Worm (Caenorhabditis elegans) whole organism, mixed stage, embryonic: ENCODE data around the gene set-19.

Experiments
- M03D4.4 ChIP-seq: sonication (generic microtip); optimal IDR thresholded peaks from 2 replicates; lab custom pipeline; 2017; ENCODE audit warnings: mild to moderate bottlenecking, missing genetic modification characterization, missing compliant biosample characterization
- bed-3 ChIP-seq: fragments of 200-800 bp; sonication (Bioruptor generic); optimal IDR thresholded peaks from 3 replicates; lab custom pipeline; 2018; ENCODE audit warnings: mild to moderate bottlenecking, missing genetic modification characterization, moderate library complexity, missing compliant biosample characterization
- blmp-1 ChIP-seq: fragments of 150-350 bp; optimal IDR thresholded peaks from 2 replicates; lab custom pipeline; 2014; ENCODE audit warnings: missing biosample characterization, missing genetic modification characterization
- ceh-39 ChIP-seq: fragments of 150-350 bp; optimal IDR thresholded peaks from 2 replicates; lab custom pipeline; 2014; ENCODE audit warnings: missing biosample characterization, missing genetic modification characterization
- ceh-83 ChIP-seq: fragments of 200-800 bp; sonication (Bioruptor generic); optimal IDR thresholded peaks from 2 replicates; lab custom pipeline; 2018; ENCODE audit warnings: mild to moderate bottlenecking, missing genetic modification characterization, missing compliant biosample characterization
- ces-1 ChIP-seq: fragments of 150-350 bp; optimal IDR thresholded peaks from 2 replicates; lab custom pipeline; 2014; ENCODE audit warnings: missing biosample characterization, missing genetic modification reagents, missing genetic modification characterization
- cnd-1 ChIP-seq: fragments of 200-800 bp; sonication (Bioruptor generic); optimal IDR thresholded peaks from 2 replicates; lab custom pipeline; 2018; ENCODE audit warnings: mild to moderate bottlenecking, missing genetic modification characterization, missing compliant biosample characterization
- drap-1 ChIP-seq: fragments of 200-800 bp; sonication (Bioruptor generic); optimal IDR thresholded peaks from 3 replicates; lab custom pipeline; 2018; ENCODE audit warnings: mild to moderate bottlenecking, missing genetic modification characterization, missing compliant biosample characterization
- elt-1 ChIP-seq: sonication (generic microtip); optimal IDR thresholded peaks from 2 replicates; lab custom pipeline; 2017; ENCODE audit warnings: missing genetic modification characterization, mild to moderate bottlenecking, missing compliant biosample characterization, antibody characterized with exemption, moderate library complexity, borderline replicate concordance; ENCODE audit not compliant: insufficient read depth
- elt-3 ChIP-seq: fragments of 150-350 bp; optimal IDR thresholded peaks from 2 replicates; lab custom pipeline; 2014; ENCODE audit warnings: missing biosample characterization, missing genetic modification characterization
- ham-2 ChIP-seq: fragments of 200-800 bp; sonication (Bioruptor generic); optimal IDR thresholded peaks from 2 replicates; lab custom pipeline; 2018; ENCODE audit warnings: mild to moderate bottlenecking, missing genetic modification characterization, missing compliant biosample characterization
- lin-13 ChIP-seq: fragments of 150-350 bp; optimal IDR thresholded peaks from 2 replicates; lab custom pipeline; 2014; ENCODE audit warnings: missing biosample characterization, missing genetic modification characterization
- lin-32 ChIP-seq: fragments of 200-800 bp; sonication (Bioruptor generic); optimal IDR thresholded peaks from 2 replicates; lab custom pipeline; 2018; ENCODE audit warnings: mild to moderate bottlenecking, missing genetic modification characterization, missing compliant biosample characterization
- lsy-2 ChIP-seq: fragments of 150-350 bp; optimal IDR thresholded peaks from 2 replicates; lab custom pipeline; 2014; ENCODE audit warnings: missing biosample characterization, missing genetic modification characterization
- mab-5 ChIP-seq: fragments of 150-350 bp; optimal IDR thresholded peaks from 2 replicates; lab custom pipeline; 2014; ENCODE audit warnings: missing biosample characterization, missing genetic modification characterization
- mep-1 ChIP-seq: fragments of 150-350 bp; optimal IDR thresholded peaks from 2 replicates; lab custom pipeline; 2017; ENCODE audit warnings: missing biosample characterization, missing genetic modification reagents, missing genetic modification characterization, inconsistent platforms
- mls-2 ChIP-seq: sonication (generic microtip); optimal IDR thresholded peaks from 2 replicates; lab custom pipeline; 2016; ENCODE audit warnings: mild to moderate bottlenecking, missing genetic modification characterization, moderate library complexity, missing compliant biosample characterization
- nhr-12 ChIP-seq: fragments of 150-350 bp; optimal IDR thresholded peaks from 2 replicates; lab custom pipeline; 2014; ENCODE audit warnings: missing biosample characterization, missing genetic modification characterization
- nhr-2 ChIP-seq: fragments of 150-350 bp; optimal IDR thresholded peaks from 2 replicates; lab custom pipeline; 2014; ENCODE audit warnings: missing biosample characterization, missing genetic modification characterization
- nhr-237 ChIP-seq: fragments of 150-350 bp; optimal IDR thresholded peaks from 2 replicates; lab custom pipeline; 2014; ENCODE audit warnings: missing biosample characterization, missing genetic modification characterization
- nhr-76 ChIP-seq: sonication (generic microtip); optimal IDR thresholded peaks from 2 replicates; lab custom pipeline; 2017; ENCODE audit warnings: missing biosample characterization, missing genetic modification characterization
- pha-4 ChIP-seq: fragments of 150-350 bp; optimal IDR thresholded peaks from 2 replicates; lab custom pipeline; 2018; ENCODE audit warnings: missing biosample characterization, missing genetic modification reagents, missing genetic modification characterization
- sem-2 ChIP-seq: fragments of 200-800 bp; sonication (Bioruptor generic); optimal IDR thresholded peaks from 2 replicates; lab custom pipeline; 2018; ENCODE audit warnings: mild to moderate bottlenecking, missing genetic modification characterization, missing compliant biosample characterization
- snpc-4 ChIP-seq: fragments of 150-350 bp; optimal IDR thresholded peaks from 2 replicates; lab custom pipeline; 2014; ENCODE audit warnings: missing biosample characterization, missing genetic modification characterization
- sptf-1 ChIP-seq: sonication (generic microtip); optimal IDR thresholded peaks from 2 replicates; lab custom pipeline; 2017; ENCODE audit warnings: mild to moderate bottlenecking, missing genetic modification characterization, moderate library complexity, missing compliant biosample characterization
- tbx-8 ChIP-seq: fragments of 200-800 bp; sonication (Bioruptor generic); optimal IDR thresholded peaks from 2 replicates; lab custom pipeline; 2018; ENCODE audit warnings: mild to moderate bottlenecking, missing genetic modification characterization, moderate library complexity, missing compliant biosample characterization
- unc-39 ChIP-seq: fragments of 150-350 bp; optimal IDR thresholded peaks from 2 replicates; lab custom pipeline; 2014; ENCODE audit warnings: missing biosample characterization, missing genetic modification characterization
- unc-62 ChIP-seq: fragments of 150-350 bp; optimal IDR thresholded peaks from 2 replicates; lab custom pipeline; 2014; ENCODE audit warnings: missing biosample characterization, missing genetic modification reagents, missing genetic modification characterization
- zip-8 ChIP-seq: fragments of 150-350 bp; optimal IDR thresholded peaks from 2 replicates; lab custom pipeline; 2014; ENCODE audit warnings: missing biosample characterization, missing genetic modification characterization
- ztf-11 ChIP-seq: fragments of 150-350 bp; optimal IDR thresholded peaks from 2 replicates; lab custom pipeline; 2014; ENCODE audit warnings: missing biosample characterization, missing genetic modification characterization

Gene set-19

ce11 chrX:5699555-5699954 is 19.5 kb upstream of the set-19 start:
- peak; percentile 30 for TF ChIP-seq nhr-2 (tag; lab: Kevin White, UChicago)
- TF ChIP-seq ces-1 (GFP tag; lab: Kevin White, UChicago) = peak; percentile 32
- no peak for TF ChIP-seq pha-4
- no peak for TF ChIP-seq sptf-1 (tag; lab: Kevin White, UChicago)
- TF ChIP-seq lsy-2 (tag; lab: Kevin White, UChicago) = no peak
- peak; percentile 21 for TF ChIP-seq ham-2 (GFP tag; lab: Kevin White, UChicago)
- no peak for TF ChIP-seq lin-13 (tag; lab: Kevin White, UChicago)
- TF ChIP-seq nhr-237 (tag; lab: Kevin White, UChicago) = no peak
- TF ChIP-seq mep-1 = no peak
- TF ChIP-seq drap-1 (GFP tag; lab: Kevin White, UChicago) = no peak
- TF ChIP-seq zip-8 = no peak
- TF ChIP-seq unc-39 (tag; lab: Kevin White, UChicago) = no peak
- no peak for TF ChIP-seq tbx-8

- TF ChIP-seq cnd-1 (tag; lab: Kevin White, UChicago) (peak; percentile 53), nhr-12 (tag; lab: Kevin White, UChicago) (no peak)
These were observed 18.4 kb upstream of the set-19 start for ce11 chrX:5698419-5698818.

- TF ChIP-seq M03D4.4 (tag; lab: Kevin White, UChicago) (no peak), zip-8 (no peak), mls-2 (tag; lab: Kevin White, UChicago) (no peak)
- TF ChIP-seq, all 35 proteins: peak for 0
These were observed 17.2 kb upstream of the set-19 start, which contains the start of gene W01C8.5 for ce11 chrX:5697208-5697607. Gene W01C8.5, minus strand, starts transcription at chrX:5697308.

ce11 chrX:5696197-5696596 is 16.2 kb upstream of the set-19 start:
- TF ChIP-seq ham-2 (GFP tag; lab: Kevin White, UChicago) = peak; percentile 11
- TF ChIP-seq nhr-2 (tag; lab: Kevin White, UChicago) = peak; percentile 23
- TF ChIP-seq blmp-1 = no peak
- TF ChIP-seq elt-1 (tag; lab: Kevin White, UChicago) = peak; percentile 39

- TF ChIP-seq M03D4.4 (tag; lab: Kevin White, UChicago) = no peak
- no peak for TF ChIP-seq sem-2
- no peak for TF ChIP-seq ztf-11 (tag; lab: Kevin White, UChicago)
- TF ChIP-seq ceh-83 (GFP tag; lab: Kevin White, UChicago) = no peak
- TF ChIP-seq lin-32 = no peak
- TF ChIP-seq blmp-1 = no peak
- no peak for TF ChIP-seq zip-8
- TF ChIP-seq mep-1 = no peak
- no peak for TF ChIP-seq snpc-4 (tag; lab: Kevin White, UChicago)
- TF ChIP-seq nhr-76 (tag; lab: Kevin White, UChicago) = no peak
- TF ChIP-seq unc-62 (GFP tag; lab: Kevin White, UChicago) = no peak
- no peak for TF ChIP-seq elt-1 (tag; lab: Kevin White, UChicago)
- TF ChIP-seq cnd-1 (tag; lab: Kevin White, UChicago) = no peak
- no peak for TF ChIP-seq elt-3 (tag; lab: Kevin White, UChicago)
- no peak for TF ChIP-seq lin-13 (tag; lab: Kevin White, UChicago)
- no peak for TF ChIP-seq unc-39 (tag; lab: Kevin White, UChicago)
- TF ChIP-seq mls-2 (tag; lab: Kevin White, UChicago) = no peak
- TF ChIP-seq nhr-2 (tag; lab: Kevin White, UChicago) = no peak
- TF ChIP-seq sptf-1 (tag; lab: Kevin White, UChicago) = no peak
- no peak for TF ChIP-seq ceh-39 (tag; lab: Kevin White, UChicago)
These were observed 15.4 kb upstream of the set-19 start for ce11 chrX:5695416-5695815.

ce11 chrX:5692099-5692498 is 12.1 kb upstream of the set-19 start, which contains the start of gene W01C8.1:
Gene W01C8.1, plus strand, starts transcription at chrX:5692399.
- no peak for TF ChIP-seq nhr-76 (tag; lab: Kevin White, UChicago)
- no peak for TF ChIP-seq bed-3 (GFP tag; lab: Kevin White, UChicago)
- no peak for TF ChIP-seq mab-5 (tag; lab: Kevin White, UChicago)
- TF ChIP-seq snpc-4 (tag; lab: Kevin White, UChicago) = no peak
- no peak for TF ChIP-seq nhr-2 (tag; lab: Kevin White, UChicago)
- TF ChIP-seq M03D4.4 (tag; lab: Kevin White, UChicago) = no peak
- no peak for TF ChIP-seq nhr-237 (tag; lab: Kevin White, UChicago)
- TF ChIP-seq unc-39 (tag; lab: Kevin White, UChicago) = no peak
- TF ChIP-seq lsy-2 (tag; lab: Kevin White, UChicago) = no peak
- TF ChIP-seq mls-2 (tag; lab: Kevin White, UChicago) = no peak
